Fruit fly (Drosophila melanogaster): Measurements from ENCODE around the gene Gr64c.

Gr64c gene

dm6 chr3L:4000711-4001110, 27.7 kb upstream of the Gr64c start (continued):
- peak; percentile 64 for TF ChIP-seq Hmr (GFP tag; optimal IDR thresholded peaks at IDR 0.05)
- no peak for TF ChIP-seq Dref (GFP tag; IDR thresholded peaks at IDR 0.05)
- TF ChIP-seq CG2116 (GFP tag; optimal IDR thresholded peaks at IDR 0.05) = no peak
- no peak for TF ChIP-seq eyg (GFP tag; optimal IDR thresholded peaks at IDR 0.05)
- no peak for TF ChIP-seq CG7963 (GFP tag; IDR thresholded peaks at IDR 0.05; ENCODE audit: partially characterized antibody)
- peak; percentile 30 for TF ChIP-seq CG2120 (GFP tag; optimal IDR thresholded peaks at IDR 0.05)
- TF ChIP-seq az2 (GFP tag; optimal IDR thresholded peaks at IDR 0.05) = peak; percentile 27
- TF ChIP-seq CG10267 (tag; optimal IDR thresholded peaks at IDR 0.05) = no peak
- TF ChIP-seq Dp (GFP tag; optimal IDR thresholded peaks at IDR 0.05) = no peak
- TF ChIP-seq ham (GFP tag; IDR thresholded peaks at IDR 0.05) = no peak
- TF ChIP-seq Nf-YC (tag; optimal IDR thresholded peaks at IDR 0.05) = no peak
- TF ChIP-seq CG9437 (GFP tag; optimal IDR thresholded peaks at IDR 0.05) = peak; percentile 32
- no peak for TF ChIP-seq hb (GFP tag; IDR thresholded peaks at IDR 0.05; ENCODE audit: partially characterized antibody)
- TF ChIP-seq CG12299 (tag; optimal IDR thresholded peaks at IDR 0.05) = no peak
- TF ChIP-seq Hand (GFP tag; optimal IDR thresholded peaks at IDR 0.05) = peak; percentile 75
- peak; percentile 86 for TF ChIP-seq Ets65A (GFP tag)
- peak; percentile 59 for TF ChIP-seq CG9727 (GFP tag; optimal IDR thresholded peaks at IDR 0.05)
- TF ChIP-seq shn (GFP tag; optimal IDR thresholded peaks at IDR 0.05) = no peak
- no peak for TF ChIP-seq CG12769 (tag; optimal IDR thresholded peaks at IDR 0.05)
- no peak for TF ChIP-seq NFAT (GFP tag; IDR thresholded peaks at IDR 0.05)
- no peak for TF ChIP-seq CG11093 (GFP tag; IDR thresholded peaks at IDR 0.05)
- no peak for TF ChIP-seq nau (GFP tag; optimal IDR thresholded peaks at IDR 0.05)
- TF ChIP-seq org-1 (GFP tag; optimal IDR thresholded peaks at IDR 0.05) = peak; percentile 1
- no peak for TF ChIP-seq pum (GFP tag; optimal IDR thresholded peaks at IDR 0.05)
- TF ChIP-seq CG7928 (GFP tag; optimal IDR thresholded peaks at IDR 0.05) = no peak
- TF ChIP-seq salm (tag; optimal IDR thresholded peaks at IDR 0.05) = no peak
- peak; percentile 46 for TF ChIP-seq CG3281 (GFP tag; optimal IDR thresholded peaks at IDR 0.05)
- no peak for TF ChIP-seq repo (GFP tag; optimal IDR thresholded peaks at IDR 0.05)
- no peak for TF ChIP-seq CG12104 (GFP tag; optimal IDR thresholded peaks at IDR 0.05)
- no peak for TF ChIP-seq CG1647 (GFP tag; optimal IDR thresholded peaks at IDR 0.05)
- peak; percentile 26 for TF ChIP-seq ewg (GFP tag; optimal IDR thresholded peaks at IDR 0.05)
- TF ChIP-seq CG7987 (GFP tag; optimal IDR thresholded peaks at IDR 0.05) = no peak
- TF ChIP-seq fd96Cb (tag; optimal IDR thresholded peaks at IDR 0.05) = no peak
- peak; percentile 17 for TF ChIP-seq CG10979 (tag; optimal IDR thresholded peaks at IDR 0.05)
- no peak for TF ChIP-seq chm (GFP tag; IDR thresholded peaks at IDR 0.05)
- no peak for TF ChIP-seq Optix (GFP tag; IDR thresholded peaks at IDR 0.05)
- peak; percentile 32 for TF ChIP-seq odd (GFP tag; optimal IDR thresholded peaks at IDR 0.05)
- no peak for TF ChIP-seq ab (GFP tag; optimal IDR thresholded peaks at IDR 0.05)
- TF ChIP-seq Sry-δ (GFP tag; optimal IDR thresholded peaks at IDR 0.05) = no peak
- TF ChIP-seq NC2α (GFP tag; optimal IDR thresholded peaks at IDR 0.05) = no peak
- TF ChIP-seq bsh (GFP tag; optimal IDR thresholded peaks at IDR 0.05) = peak in 1 of 2 experiments; percentile 15
- TF ChIP-seq Abd-B (GFP tag; optimal IDR thresholded peaks at IDR 0.05) = peak; percentile 16
- no peak for TF ChIP-seq Dbx (GFP tag; IDR thresholded peaks at IDR 0.05)
- no peak for TF ChIP-seq CG17186 (GFP tag; optimal IDR thresholded peaks at IDR 0.05)
- peak; percentile 22; the same call in 1 of the 2 replicates for TF ChIP-seq CG31441 (GFP tag; IDR thresholded peaks at IDR 0.05)
- no peak for TF ChIP-seq pan (optimal IDR thresholded peaks at IDR 0.05)
- TF ChIP-seq pan (GFP tag; optimal IDR thresholded peaks at IDR 0.05 in 1 of 2, IDR thresholded peaks at IDR 0.05 in 1 of 2) = no peak
- no peak for TF ChIP-seq CG10147 (GFP tag; optimal IDR thresholded peaks at IDR 0.05)
- TF ChIP-seq CG17385 (GFP tag; optimal IDR thresholded peaks at IDR 0.05) = peak; percentile 52
- TF ChIP-seq Dll (GFP tag; IDR thresholded peaks at IDR 0.05; ENCODE audit: partially characterized antibody) = no peak
- TF ChIP-seq CrebB (tag; optimal IDR thresholded peaks at IDR 0.05) = no peak

All from whole organism, embryonic.